Worm (Caenorhabditis elegans): ENCODE measurements around the gene uvs-1.

The uvs-1 gene

DNA sequence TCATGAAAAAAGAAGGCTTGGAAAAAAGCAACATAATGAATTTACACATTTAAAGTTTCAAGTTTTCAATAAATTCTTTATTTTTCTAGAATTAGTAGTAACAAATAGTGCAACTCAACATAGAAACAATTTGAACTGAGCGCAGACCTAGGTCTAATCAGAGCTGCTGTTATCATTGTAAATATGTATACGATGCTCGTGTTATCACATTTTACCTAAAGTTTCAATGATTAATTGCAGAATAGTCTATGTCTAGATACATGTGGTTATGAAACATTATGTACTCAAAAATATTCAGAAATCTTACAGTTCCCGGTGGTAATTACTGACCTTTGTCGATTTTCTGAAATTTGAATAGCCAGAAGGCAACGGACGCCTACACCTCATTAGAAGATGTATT is 48.0 kb downstream of the uvs-1 start:
- TF ChIP-seq egl-18 (GFP tag; IDR thresholded peaks at IDR 0.05): no peak

DNA sequence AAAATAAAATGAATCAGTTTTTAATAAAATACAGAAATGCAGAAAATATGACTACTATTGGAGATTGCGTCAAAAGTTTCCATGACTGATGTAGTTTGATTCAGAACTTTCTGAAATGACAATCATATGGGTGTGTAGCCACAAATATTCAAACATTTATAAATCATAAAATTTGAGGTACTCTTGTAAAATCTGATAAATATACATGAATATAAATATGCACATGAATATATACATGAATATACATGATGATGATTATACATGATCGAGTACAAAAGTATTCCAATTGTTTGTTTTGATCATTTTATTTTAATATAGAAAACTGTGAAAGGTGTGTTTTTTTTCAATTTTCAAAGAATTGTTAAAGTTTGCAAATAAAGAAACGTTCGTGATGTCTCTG is 49.5 kb downstream of the uvs-1 start, which contains the start of gene T05B11.4:
Gene T05B11.4, minus strand, starts transcription at position 101 of the 400 bp plus-strand sequence.
- TF ChIP-seq ceh-100 (GFP tag; IDR thresholded peaks at IDR 0.05): no peak
- TF ChIP-seq lin-26 (GFP tag; IDR thresholded peaks at IDR 0.05): no peak
- no peak for TF ChIP-seq C06A6.2 (GFP tag; conservative IDR thresholded peaks at IDR 0.05)
- no peak for TF ChIP-seq madf-3 (GFP tag; IDR thresholded peaks at IDR 0.05)
- no peak for TF ChIP-seq xnd-1 (tag; optimal IDR thresholded peaks at IDR 0.05)
- TF ChIP-seq Y56A3A.18 (GFP tag; IDR thresholded peaks at IDR 0.05): no peak
- TF ChIP-seq madf-10 (tag; optimal IDR thresholded peaks at IDR 0.05): no peak
- no peak for TF ChIP-seq lag-1 (GFP tag; IDR thresholded peaks at IDR 0.05)
- TF ChIP-seq die-1 (tag; optimal IDR thresholded peaks at IDR 0.05): no peak
- no peak for TF ChIP-seq nhr-120 (GFP tag; IDR thresholded peaks at IDR 0.05)
- TF ChIP-seq snpc-1.3 (tag; optimal IDR thresholded peaks at IDR 0.05; ENCODE audit: insufficient read depth): no peak
- no peak for TF ChIP-seq F52B5.7 (tag; optimal IDR thresholded peaks at IDR 0.05)
- TF ChIP-seq athp-1 (tag; optimal IDR thresholded peaks at IDR 0.05): no peak
- TF ChIP-seq F39B2.1 (GFP tag; IDR thresholded peaks at IDR 0.05): no peak
- no peak for TF ChIP-seq chd-7 (tag; optimal IDR thresholded peaks at IDR 0.05)
- no peak for TF ChIP-seq cebp-2 (GFP tag; IDR thresholded peaks at IDR 0.05)
